Fruit fly (Drosophila melanogaster): ENCODE data around the gene CG17159.

CG17159 gene

dm6 chrX:23082407-23082905 is 10.0 kb downstream of the CG17159 start, which contains the start of the genes CG17163 and CG17168 (continued):
- TF ChIP-seq abd-A (tag; optimal IDR thresholded peaks at IDR 0.05) (no peak), CG9437 (GFP tag; optimal IDR thresholded peaks at IDR 0.05) (no peak), crc (GFP tag; optimal IDR thresholded peaks at IDR 0.05) (no peak), Myb (GFP tag; optimal IDR thresholded peaks at IDR 0.05) (no peak)

dm6 chrX:23073402-23073801 is 19.0 kb downstream of the CG17159 start:
- TF ChIP-seq chm (GFP tag; IDR thresholded peaks at IDR 0.05) (no peak), exex (tag; optimal IDR thresholded peaks at IDR 0.05) (peak; percentile 71), Side (GFP tag; optimal IDR thresholded peaks at IDR 0.05) (no peak), tin (GFP tag; optimal IDR thresholded peaks at IDR 0.05) (no peak), CG34224 (GFP tag; IDR thresholded peaks at IDR 0.05; ENCODE audit: partially characterized antibody) (no peak), CG3407 (GFP tag; optimal IDR thresholded peaks at IDR 0.05) (no peak), CG14667 (GFP tag; IDR thresholded peaks at IDR 0.05) (no peak), Sox102F (GFP tag; optimal IDR thresholded peaks at IDR 0.05) (no peak), gsb (GFP tag; IDR thresholded peaks at IDR 0.05) (no peak), dm (GFP tag; optimal IDR thresholded peaks at IDR 0.05) (no peak), tll (GFP tag; optimal IDR thresholded peaks at IDR 0.05) (no peak), Atf-2 (GFP tag; optimal IDR thresholded peaks at IDR 0.05) (no peak), grn (GFP tag; optimal IDR thresholded peaks at IDR 0.05) (peak; percentile 8), Bdp1 (GFP tag; optimal IDR thresholded peaks at IDR 0.05) (no peak), CG34376 (GFP tag; optimal IDR thresholded peaks at IDR 0.05) (peak; percentile 36), CG18262 (tag; optimal IDR thresholded peaks at IDR 0.05) (no peak), CG6654 (GFP tag; optimal IDR thresholded peaks at IDR 0.05) (no peak), CG18476 (GFP tag; optimal IDR thresholded peaks at IDR 0.05) (no peak), sug (tag; optimal IDR thresholded peaks at IDR 0.05) (peak; percentile 63), CG10366 (GFP tag; IDR thresholded peaks at IDR 0.05) (no peak), Pdp1 (GFP tag; optimal IDR thresholded peaks at IDR 0.05) (peak in 1 of 2 experiments; percentile 29), fd64A (GFP tag; optimal IDR thresholded peaks at IDR 0.05) (no peak), cas (GFP tag; IDR thresholded peaks at IDR 0.05) (no peak), pho (GFP tag; optimal IDR thresholded peaks at IDR 0.05) (no peak), gem (tag; optimal IDR thresholded peaks at IDR 0.05) (no peak), HmgZ (tag; optimal IDR thresholded peaks at IDR 0.05) (no peak), NFAT (GFP tag; IDR thresholded peaks at IDR 0.05) (no peak), Lim3 (GFP tag; IDR thresholded peaks at IDR 0.05) (no peak), gce (GFP tag; IDR thresholded peaks at IDR 0.05) (no peak), shn (GFP tag; optimal IDR thresholded peaks at IDR 0.05) (no peak), CG34422 (GFP tag; IDR thresholded peaks at IDR 0.05) (no peak), mirr (GFP tag; optimal IDR thresholded peaks at IDR 0.05) (peak; percentile 54), GATAe (GFP tag; conservative IDR thresholded peaks at IDR 0.05) (peak; percentile 48), CG6791 (GFP tag; IDR thresholded peaks at IDR 0.05; ENCODE audit: partially characterized antibody) (no peak), CG14710 (tag; optimal IDR thresholded peaks at IDR 0.05) (no peak), row (GFP tag; IDR thresholded peaks at IDR 0.05) (no peak), tup (GFP tag; optimal IDR thresholded peaks at IDR 0.05) (no peak), bigmax (GFP tag; optimal IDR thresholded peaks at IDR 0.05) (no peak), lmd (GFP tag; IDR thresholded peaks at IDR 0.05) (no peak)
